Worm (Caenorhabditis elegans): Measurements from ENCODE around the gene M199.8.

DNA sequence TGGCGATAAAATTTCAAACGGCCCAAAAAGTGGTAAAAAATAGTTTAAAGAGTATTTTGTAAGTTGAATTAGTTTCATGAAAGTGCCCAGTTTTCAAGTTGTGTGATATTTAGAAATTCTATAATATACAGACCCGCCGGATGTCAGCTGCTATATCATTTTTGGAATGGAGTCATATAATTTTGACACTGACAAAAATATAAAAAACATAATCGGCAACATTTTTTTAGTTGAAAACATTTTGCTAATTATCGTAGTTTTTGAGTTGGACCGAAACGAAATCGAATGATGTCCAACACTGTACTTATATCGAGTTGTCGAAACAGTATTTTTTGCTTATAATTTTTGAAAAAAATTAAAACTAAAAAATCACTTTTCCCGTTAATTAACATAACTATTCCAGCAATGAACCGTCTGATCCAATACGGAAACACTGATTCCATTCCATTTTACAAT lies 30.5 kb downstream of the M199.8 start, which contains the start of gene srt-44:
- TF ChIP-seq unc-39 (tag; optimal IDR thresholded peaks at IDR 0.05) (no peak), nhr-76 (tag; optimal IDR thresholded peaks at IDR 0.05) (no peak), blmp-1 (tag; optimal IDR thresholded peaks at IDR 0.05) (no peak), elt-3 (tag; optimal IDR thresholded peaks at IDR 0.05) (no peak), elt-1 (tag; optimal IDR thresholded peaks at IDR 0.05; ENCODE audit: borderline replicate concordance, insufficient read depth) (no peak), pha-4 (tag; optimal IDR thresholded peaks at IDR 0.05) (no peak), snpc-4 (tag; optimal IDR thresholded peaks at IDR 0.05) (no peak), ham-2 (GFP tag; optimal IDR thresholded peaks at IDR 0.05) (no peak)
